Worm (Caenorhabditis elegans) whole organism, L2 larva: ENCODE data around the gene C50E3.15.

ENCODE experiments used
- ZK546.5 ChIP-seq: sonication (generic microtip); optimal IDR thresholded peaks from 2 replicates; lab custom pipeline; 2017; ENCODE audit warnings: missing biosample characterization, missing genetic modification characterization
- alr-1 ChIP-seq: fragments of 150-350 bp; optimal IDR thresholded peaks from 2 replicates; lab custom pipeline; 2014; ENCODE audit warnings: missing biosample characterization, missing genetic modification characterization
- aly-2 ChIP-seq: fragments of 150-350 bp; optimal IDR thresholded peaks from 2 replicates; lab custom pipeline; 2014; ENCODE audit warnings: missing biosample characterization, missing genetic modification characterization
- ceh-82 ChIP-seq: fragments of 150-350 bp; optimal IDR thresholded peaks from 2 replicates; lab custom pipeline; 2014; ENCODE audit warnings: missing biosample characterization, missing genetic modification characterization
- crh-2 ChIP-seq: sonication (generic microtip); optimal IDR thresholded peaks from 2 replicates; lab custom pipeline; 2017; ENCODE audit warnings: missing biosample characterization, missing genetic modification characterization
- dmd-4 ChIP-seq: sonication (generic microtip); optimal IDR thresholded peaks from 2 replicates; lab custom pipeline; 2017; ENCODE audit warnings: missing biosample characterization, missing genetic modification characterization
- elt-1 ChIP-seq: fragments of 150-350 bp; optimal IDR thresholded peaks from 2 replicates; lab custom pipeline; 2014; ENCODE audit warnings: missing biosample characterization, missing genetic modification characterization
- lin-39 ChIP-seq: fragments of 150-350 bp; optimal IDR thresholded peaks from 2 replicates; lab custom pipeline; 2014; ENCODE audit warnings: missing biosample characterization, missing genetic modification reagents, missing genetic modification characterization
- lsy-2 ChIP-seq, 2 experiments: fragments of 150-350 bp in 1 of 2; sonication (generic microtip) in 1 of 2; optimal IDR thresholded peaks; 2 replicates each; lab custom pipeline; 2014 to 2017; ENCODE audit warnings: missing biosample characterization in 2 of 2, missing genetic modification characterization in 2 of 2
- mab-5 ChIP-seq: fragments of 150-350 bp; optimal IDR thresholded peaks from 2 replicates; lab custom pipeline; 2014; ENCODE audit warnings: missing biosample characterization, missing genetic modification characterization
- mdl-1 ChIP-seq, 2 experiments: fragments of 150-350 bp in 1 of 2; sonication (generic microtip) in 1 of 2; optimal IDR thresholded peaks; 2 replicates each; lab custom pipeline; 2017; ENCODE audit warnings: missing biosample characterization in 2 of 2, missing genetic modification characterization in 2 of 2
- nhr-21 ChIP-seq: fragments of 150-350 bp; optimal IDR thresholded peaks from 2 replicates; lab custom pipeline; 2014; ENCODE audit warnings: missing biosample characterization, missing genetic modification characterization
- nhr-23 ChIP-seq: fragments of 150-350 bp; optimal IDR thresholded peaks from 2 replicates; lab custom pipeline; 2014; ENCODE audit warnings: missing biosample characterization, missing genetic modification reagents, missing genetic modification characterization
- nhr-237 ChIP-seq: fragments of 150-350 bp; optimal IDR thresholded peaks from 2 replicates; lab custom pipeline; 2014; ENCODE audit warnings: missing biosample characterization, missing genetic modification characterization
- skn-1 ChIP-seq: sonication (generic microtip); optimal IDR thresholded peaks from 2 replicates; lab custom pipeline; 2017; ENCODE audit warnings: missing biosample characterization, missing genetic modification characterization
- ztf-11 ChIP-seq: sonication (generic microtip); optimal IDR thresholded peaks from 2 replicates; lab custom pipeline; 2017; ENCODE audit warnings: missing biosample characterization, missing genetic modification characterization

The C50E3.15 gene

DNA sequence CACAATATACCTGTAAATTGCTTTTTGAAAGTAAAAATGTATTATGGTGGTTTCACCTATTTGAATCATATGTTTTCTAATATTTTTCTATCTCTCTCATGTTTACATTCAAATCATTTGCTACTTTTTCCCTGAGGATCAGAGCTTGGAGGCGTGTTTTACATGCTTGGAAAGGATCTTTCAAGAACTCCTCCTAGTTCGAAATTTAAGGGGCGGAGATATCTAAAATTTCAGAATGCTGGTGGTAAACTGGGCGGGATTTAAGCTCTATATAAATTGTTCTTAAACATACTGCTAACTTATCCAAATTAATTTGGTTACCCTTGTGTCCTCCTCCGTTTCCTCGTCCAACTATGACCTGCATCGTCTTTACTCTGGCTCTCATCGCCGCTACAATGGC is 49.7 kb downstream of the C50E3.15 start, which contains the start of gene C12D5.5:
C12D5.5 (plus strand) TSS at position 301 of the 400 bp plus-strand sequence.
- no peak for TF ChIP-seq mab-5 (tag; lab: Kevin White, UChicago)
- TF ChIP-seq aly-2 (tag; lab: Kevin White, UChicago): no peak
- no peak for TF ChIP-seq nhr-21 (tag; lab: Kevin White, UChicago)
- no peak for TF ChIP-seq ZK546.5 (tag; lab: Kevin White, UChicago)
- no peak for TF ChIP-seq dmd-4 (tag; lab: Kevin White, UChicago)
- no peak for TF ChIP-seq mdl-1 (tag; optimal IDR thresholded peaks at IDR 0.05; lab: Kevin White, UChicago)
- no peak for TF ChIP-seq crh-2 (tag; lab: Kevin White, UChicago)
- no peak for TF ChIP-seq ceh-82
- TF ChIP-seq ztf-11 (tag; lab: Kevin White, UChicago): no peak
- TF ChIP-seq skn-1 (tag; lab: Kevin White, UChicago): no peak
- TF ChIP-seq alr-1 (tag; lab: Kevin White, UChicago): no peak
- TF ChIP-seq lin-39 (tag; lab: Kevin White, UChicago): no peak
- no peak for TF ChIP-seq nhr-237 (tag; lab: Kevin White, UChicago)
- TF ChIP-seq lsy-2 (tag; optimal IDR thresholded peaks at IDR 0.05; lab: Kevin White, UChicago): no peak
- TF ChIP-seq elt-1 (tag; lab: Kevin White, UChicago): no peak
- no peak for TF ChIP-seq nhr-23 (tag; lab: Kevin White, UChicago)
